Worm (Caenorhabditis elegans) whole organism, L3 larva: ENCODE data around the gene toe-2.

Experiments used
- ama-1 ChIP-seq: fragments of 150-350 bp; optimal IDR thresholded peaks from 2 replicates; lab custom pipeline; 2018
- ceh-82 ChIP-seq: fragments of 150-350 bp; optimal IDR thresholded peaks from 2 replicates; lab custom pipeline; 2014; ENCODE audit warnings: missing biosample characterization, missing genetic modification characterization
- ceh-9 ChIP-seq: sonication (generic microtip); optimal IDR thresholded peaks from 2 replicates; lab custom pipeline; 2018; ENCODE audit warnings: missing biosample characterization, missing genetic modification characterization
- elt-1 ChIP-seq: fragments of 150-350 bp; optimal IDR thresholded peaks from 2 replicates; lab custom pipeline; 2014; ENCODE audit warnings: missing biosample characterization, missing genetic modification characterization
- fkh-10 ChIP-seq: sonication (generic microtip); optimal IDR thresholded peaks from 2 replicates; lab custom pipeline; 2017; ENCODE audit warnings: missing biosample characterization, missing genetic modification reagents, missing genetic modification characterization
- fos-1 ChIP-seq: fragments of 150-350 bp; optimal IDR thresholded peaks from 2 replicates; lab custom pipeline; 2014; ENCODE audit warnings: missing biosample characterization, missing genetic modification characterization
- nhr-11 ChIP-seq: fragments of 150-350 bp; optimal IDR thresholded peaks from 2 replicates; lab custom pipeline; 2014; ENCODE audit warnings: missing biosample characterization, missing genetic modification characterization
- nhr-237 ChIP-seq: fragments of 150-350 bp; optimal IDR thresholded peaks from 2 replicates; lab custom pipeline; 2014; ENCODE audit warnings: missing biosample characterization, missing genetic modification characterization
- nhr-25 ChIP-seq: sonication (generic microtip); optimal IDR thresholded peaks from 2 replicates; lab custom pipeline; 2017; ENCODE audit warnings: missing biosample characterization, missing genetic modification characterization
- pqm-1 ChIP-seq: fragments of 150-350 bp; optimal IDR thresholded peaks from 2 replicates; lab custom pipeline; 2017; ENCODE audit warnings: missing biosample characterization, missing genetic modification characterization, inconsistent platforms
- snpc-4 ChIP-seq: fragments of 150-350 bp; optimal IDR thresholded peaks from 2 replicates; lab custom pipeline; 2014; ENCODE audit warnings: missing biosample characterization, missing genetic modification characterization
- unc-39 ChIP-seq: sonication (generic microtip); optimal IDR thresholded peaks from 4 replicates; lab custom pipeline; 2017; ENCODE audit warnings: missing biosample characterization, missing genetic modification characterization

DNA sequence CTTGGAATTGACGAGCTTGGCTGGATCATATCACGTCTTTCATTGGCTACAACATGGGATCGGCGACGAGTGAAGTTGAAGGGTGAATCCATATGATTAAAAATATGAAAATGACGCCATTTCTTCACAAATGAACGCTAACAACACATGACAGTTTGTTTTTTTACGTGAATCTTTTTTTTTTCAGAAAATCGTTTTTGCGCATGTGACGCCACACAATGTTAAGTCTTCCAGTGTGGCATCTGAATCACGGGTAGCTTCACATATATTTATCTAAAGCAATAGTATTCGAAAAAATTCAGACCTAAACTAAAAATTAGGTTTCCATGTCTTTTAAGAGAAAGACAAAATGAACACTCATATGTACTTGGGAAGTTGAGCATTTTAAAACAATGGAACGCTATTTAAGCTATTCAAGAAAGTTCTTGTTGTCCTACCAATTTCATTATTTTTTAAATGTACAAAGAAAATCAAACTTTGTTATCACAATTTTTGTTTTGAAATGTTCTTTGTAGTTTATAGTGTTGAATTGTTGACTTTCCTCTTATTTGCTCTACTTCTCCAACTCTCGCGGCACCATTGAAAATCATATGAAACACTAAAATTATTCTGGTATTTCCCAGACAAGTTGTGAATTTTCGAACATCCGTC, 36.2 kb downstream of the toe-2 start, which contains the start of the genes lido-16 and plpp-1.2:
- TF ChIP-seq ceh-82 (tag; lab: Kevin White, UChicago) (no peak), fkh-10 (GFP tag; lab: Kevin White, UChicago) (no peak), unc-39 (tag; lab: Kevin White, UChicago) (no peak), nhr-11 (tag; lab: Kevin White, UChicago) (no peak), nhr-25 (tag; lab: Kevin White, UChicago) (no peak), pqm-1 (no peak), nhr-237 (no peak), ceh-9 (tag; lab: Kevin White, UChicago) (no peak), snpc-4 (tag; lab: Kevin White, UChicago) (no peak), ama-1 (lab: Kevin White, UChicago) (no peak), fos-1 (tag; lab: Kevin White, UChicago) (no peak), elt-1 (tag; lab: Kevin White, UChicago) (no peak)
